Fruit fly (Drosophila melanogaster) whole organism, embryonic: Measurements from ENCODE around the gene topi.

Experiments used
- Abd-B ChIP-seq: fragments of 200-800 bp; sonication (Bioruptor generic); optimal IDR thresholded peaks from 2 replicates; lab custom pipeline; 2018; ENCODE audit warnings: missing biosample characterization, mild to moderate bottlenecking, missing genetic modification characterization, moderate library complexity
- Asciz ChIP-seq: fragments of 200-800 bp; sonication (Bioruptor generic); optimal IDR thresholded peaks from 2 replicates; lab custom pipeline; 2017; ENCODE audit warnings: missing biosample characterization, mild to moderate bottlenecking, missing genetic modification characterization, missing genetic modification reagents
- Atf6 ChIP-seq: fragments of 200-800 bp; sonication (Bioruptor generic); IDR thresholded peaks from 2 replicates; pipeline ENCODE4 v1.3.6; 2022; ENCODE audit warnings: missing biosample characterization, missing genetic modification characterization
- Bgb ChIP-seq: fragments of 200-800 bp; sonication (Bioruptor generic); IDR thresholded peaks from 2 replicates; pipeline ENCODE4 v1.3.6; 2022; ENCODE audit warnings: missing biosample characterization, missing genetic modification characterization; ENCODE audit not compliant: partially characterized antibody
- CG10366 ChIP-seq: fragments of 200-800 bp; sonication (Bioruptor generic); IDR thresholded peaks from 2 replicates; pipeline ENCODE4 v1.3.6; 2022; ENCODE audit warnings: missing biosample characterization, missing genetic modification characterization
- CG11093 ChIP-seq: fragments of 200-800 bp; sonication (Bioruptor generic); IDR thresholded peaks from 3 replicates; pipeline ENCODE4 v1.3.6; 2022; ENCODE audit warnings: missing biosample characterization, missing genetic modification characterization
- CG13424 ChIP-seq: fragments of 200-800 bp; sonication (Bioruptor generic); optimal IDR thresholded peaks from 2 replicates; lab custom pipeline; 2019; ENCODE audit warnings: missing biosample characterization, mild to moderate bottlenecking, missing genetic modification characterization, moderate library complexity
- CG17186 ChIP-seq: fragments of 200-800 bp; sonication (Bioruptor generic); optimal IDR thresholded peaks from 3 replicates; lab custom pipeline; 2017; ENCODE audit warnings: missing biosample characterization, missing genetic modification reagents, missing genetic modification characterization
- CG31224 ChIP-seq: fragments of 200-800 bp; sonication (Bioruptor generic); IDR thresholded peaks from 2 replicates; pipeline ENCODE4 v1.3.6; 2022; ENCODE audit warnings: missing biosample characterization, missing genetic modification characterization
- CG3838 ChIP-seq: fragments of 200-800 bp; sonication (Bioruptor generic); optimal IDR thresholded peaks from 3 replicates; lab custom pipeline; 2016; ENCODE audit warnings: missing biosample characterization, missing genetic modification characterization
- CG42726 ChIP-seq: fragments of 200-800 bp; sonication (Bioruptor generic); IDR thresholded peaks from 2 replicates; pipeline ENCODE4 v1.3.6; 2022; ENCODE audit warnings: missing biosample characterization, missing genetic modification characterization; ENCODE audit not compliant: partially characterized antibody
- CG4854 ChIP-seq: fragments of 200-800 bp; sonication (Bioruptor generic); optimal IDR thresholded peaks from 2 replicates; lab custom pipeline; 2016; ENCODE audit warnings: missing biosample characterization, missing genetic modification characterization, inconsistent platforms
- CG6254 ChIP-seq: fragments of 200-800 bp; sonication (Bioruptor generic); optimal IDR thresholded peaks from 3 replicates; lab custom pipeline; 2017; ENCODE audit warnings: mild to moderate bottlenecking, missing biosample characterization, missing genetic modification reagents, missing genetic modification characterization
- CG8089 ChIP-seq: fragments of 200-800 bp; sonication (Bioruptor generic); optimal IDR thresholded peaks from 3 replicates; lab custom pipeline; 2016; ENCODE audit warnings: missing biosample characterization, missing genetic modification characterization
- CG9437 ChIP-seq: fragments of 200-800 bp; sonication (Bioruptor generic); optimal IDR thresholded peaks from 2 replicates; lab custom pipeline; 2018; ENCODE audit warnings: missing biosample characterization, mild to moderate bottlenecking, missing genetic modification characterization
- E2f1 ChIP-seq: fragments of 200-800 bp; sonication (Bioruptor generic); IDR thresholded peaks from 2 replicates; pipeline ENCODE4 v1.3.6; 2022; ENCODE audit warnings: missing biosample characterization, missing genetic modification characterization
- Ets97D ChIP-seq: fragments of 200-800 bp; sonication (Bioruptor generic); optimal IDR thresholded peaks from 3 replicates; lab custom pipeline; 2016; ENCODE audit warnings: missing biosample characterization, missing genetic modification characterization
- H2.0 ChIP-seq: fragments of 200-800 bp; sonication (Bioruptor generic); IDR thresholded peaks from 2 replicates; pipeline ENCODE4 v1.3.6; 2022; ENCODE audit warnings: missing biosample characterization, missing genetic modification characterization
- HHEX ChIP-seq: fragments of 200-800 bp; sonication (Bioruptor generic); optimal IDR thresholded peaks from 3 replicates; lab custom pipeline; 2017; ENCODE audit warnings: missing biosample characterization, mild to moderate bottlenecking, missing genetic modification characterization, missing genetic modification reagents
- HLH4C ChIP-seq: fragments of 200-800 bp; sonication (Bioruptor generic); IDR thresholded peaks from 3 replicates; pipeline ENCODE4 v1.3.6; 2022; ENCODE audit warnings: missing biosample characterization, missing genetic modification characterization; ENCODE audit not compliant: partially characterized antibody
- HmgD ChIP-seq: fragments of 200-800 bp; sonication (Bioruptor generic); optimal IDR thresholded peaks from 3 replicates; lab custom pipeline; 2016; ENCODE audit warnings: missing biosample characterization, missing genetic modification characterization
- HmgZ ChIP-seq: fragments of 200-800 bp; sonication (Bioruptor generic); optimal IDR thresholded peaks from 2 replicates; lab custom pipeline; 2018; ENCODE audit warnings: missing biosample characterization, mild to moderate bottlenecking, missing genetic modification characterization
- MBD-R2 ChIP-seq: fragments of 200-800 bp; sonication (Bioruptor generic); IDR thresholded peaks from 2 replicates; pipeline ENCODE4 v1.3.6; 2022; ENCODE audit warnings: missing biosample characterization, missing genetic modification characterization
- Mrtf ChIP-seq: fragments of 200-800 bp; sonication (Bioruptor generic); IDR thresholded peaks from 3 replicates; pipeline ENCODE4 v1.3.6; 2022; ENCODE audit warnings: missing biosample characterization, missing genetic modification characterization
- Neu2 ChIP-seq: fragments of 200-800 bp; sonication (Bioruptor generic); optimal IDR thresholded peaks from 3 replicates; lab custom pipeline; 2016; ENCODE audit warnings: missing biosample characterization, missing genetic modification characterization, borderline replicate concordance
- Sin3A ChIP-seq: fragments of >200 bp; optimal IDR thresholded peaks from 2 replicates; lab custom pipeline; 2018
- Stat92E ChIP-seq, 3 experiments: fragments of >200 bp in 2 of 3; fragments of 200-800 bp in 1 of 3; sonication (Bioruptor generic) in 1 of 3; optimal IDR thresholded peaks; 2 replicates each; lab custom pipeline; 2017 to 2019; ENCODE audit warnings: missing biosample characterization in 3 of 3, missing genetic modification characterization in 3 of 3, mild to moderate bottlenecking in 1 of 3, moderate library complexity in 1 of 3
- Usf ChIP-seq: fragments of 200-800 bp; sonication (Bioruptor generic); optimal IDR thresholded peaks from 2 replicates; lab custom pipeline; 2017; ENCODE audit warnings: missing genotype, missing biosample characterization, missing genetic modification characterization
- Vsx1 ChIP-seq: fragments of 200-800 bp; sonication (Bioruptor generic); optimal IDR thresholded peaks from 2 replicates; lab custom pipeline; 2017; ENCODE audit warnings: missing biosample characterization, mild to moderate bottlenecking, missing genetic modification characterization, missing genetic modification reagents
- aop ChIP-seq: fragments of 200-800 bp; sonication (Bioruptor generic); IDR thresholded peaks from 2 replicates; pipeline ENCODE4 v1.3.6; 2022; ENCODE audit warnings: missing biosample characterization, missing genetic modification characterization
- bbx ChIP-seq: fragments of 200-800 bp; sonication (Bioruptor generic); IDR thresholded peaks from 2 replicates; pipeline ENCODE4 v1.3.6; 2022; ENCODE audit warnings: missing biosample characterization, missing genetic modification characterization; ENCODE audit not compliant: partially characterized antibody
- br ChIP-seq: fragments of >200 bp; optimal IDR thresholded peaks from 2 replicates; lab custom pipeline; 2017
- chm ChIP-seq: fragments of 200-800 bp; sonication (Bioruptor generic); IDR thresholded peaks from 2 replicates; pipeline ENCODE4 v1.3.6; 2022; ENCODE audit warnings: missing biosample characterization, missing genetic modification characterization
- dpn ChIP-seq, 2 experiments: fragments of 200-800 bp; sonication (Bioruptor generic); optimal IDR thresholded peaks; 3 replicates each; lab custom pipeline; 2016; ENCODE audit warnings: missing biosample characterization in 2 of 2, missing genetic modification characterization in 2 of 2
- exex ChIP-seq: fragments of 200-800 bp; sonication (Bioruptor generic); optimal IDR thresholded peaks from 4 replicates; lab custom pipeline; 2018; ENCODE audit warnings: missing biosample characterization, mild to moderate bottlenecking, missing genetic modification characterization, moderate library complexity
- hbn ChIP-seq: fragments of 200-800 bp; sonication (Bioruptor generic); IDR thresholded peaks from 2 replicates; pipeline ENCODE4 v1.3.6; 2022; ENCODE audit warnings: missing biosample characterization, missing genetic modification characterization; ENCODE audit not compliant: partially characterized antibody
- inv ChIP-seq: fragments of 200-800 bp; sonication (Bioruptor generic); IDR thresholded peaks from 2 replicates; pipeline ENCODE4 v1.3.6; 2022; ENCODE audit warnings: missing biosample characterization, missing genetic modification characterization; ENCODE audit not compliant: partially characterized antibody
- kah ChIP-seq: fragments of 200-800 bp; sonication (Bioruptor generic); optimal IDR thresholded peaks from 2 replicates; lab custom pipeline; 2018; ENCODE audit warnings: missing biosample characterization, mild to moderate bottlenecking, missing genetic modification characterization
- nerfin-1 ChIP-seq: fragments of 200-800 bp; sonication (Bioruptor generic); optimal IDR thresholded peaks from 3 replicates; lab custom pipeline; 2019; ENCODE audit warnings: missing biosample characterization, mild to moderate bottlenecking, missing genetic modification characterization, moderate library complexity
- nom ChIP-seq: fragments of 200-800 bp; sonication (Bioruptor generic); optimal IDR thresholded peaks from 2 replicates; lab custom pipeline; 2017; ENCODE audit warnings: missing biosample characterization, missing genetic modification characterization, mild to moderate bottlenecking, moderate library complexity, missing genetic modification reagents
- pho ChIP-seq: fragments of 200-800 bp; sonication (Bioruptor generic); optimal IDR thresholded peaks from 2 replicates; lab custom pipeline; 2016; ENCODE audit warnings: missing biosample characterization, missing genetic modification characterization
- sna ChIP-seq: fragments of 200-800 bp; sonication (Bioruptor generic); IDR thresholded peaks from 2 replicates; pipeline ENCODE4 v1.3.6; 2022; ENCODE audit warnings: missing biosample characterization, missing genetic modification characterization; ENCODE audit not compliant: partially characterized antibody
- so ChIP-seq: fragments of 200-800 bp; sonication (Bioruptor generic); IDR thresholded peaks from 3 replicates; pipeline ENCODE4 v1.3.6; 2022; ENCODE audit warnings: missing biosample characterization, missing genetic modification characterization
- sob ChIP-seq: fragments of 200-800 bp; sonication (Bioruptor generic); IDR thresholded peaks from 2 replicates; pipeline ENCODE4 v1.3.6; 2022; ENCODE audit warnings: missing biosample characterization, missing genetic modification characterization
- tna ChIP-seq: fragments of 200-800 bp; sonication (Bioruptor generic); IDR thresholded peaks from 2 replicates; pipeline ENCODE4 v1.3.6; 2022; ENCODE audit warnings: missing biosample characterization, missing genetic modification characterization; ENCODE audit not compliant: partially characterized antibody
- twi ChIP-seq: fragments of 200-800 bp; optimal IDR thresholded peaks from 2 replicates; lab custom pipeline; 2019; ENCODE audit warnings: missing biosample characterization, mild to moderate bottlenecking, missing genetic modification characterization, moderate library complexity
- tx ChIP-seq: fragments of 200-800 bp; sonication (Bioruptor generic); optimal IDR thresholded peaks from 2 replicates; lab custom pipeline; 2016; ENCODE audit warnings: missing biosample characterization, missing genetic modification characterization
- zfh2 ChIP-seq: fragments of 200-800 bp; sonication (Bioruptor generic); optimal IDR thresholded peaks from 2 replicates; lab custom pipeline; 2016; ENCODE audit warnings: missing biosample characterization, missing genetic modification characterization

topi gene

dm6 chr3R:9800644-9801330 is 25.9 kb downstream of the topi start, which contains the start of the genes CG9467 and CG8526 (continued):
- 0 out of 3 replicates have a peak, but pooled peaks have one; percentile 9 for TF ChIP-seq Mrtf (GFP tag; lab: Robert Waterston, UW)
- peak; percentile 33 for TF ChIP-seq CG4854
- TF ChIP-seq sna (GFP tag; lab: Robert Waterston, UW): 0 out of 2 replicates have a peak, but pooled peaks have one; percentile 29
- TF ChIP-seq Asciz (GFP tag; lab: Kevin White, UChicago): no peak
- peak; percentile 87 for TF ChIP-seq nerfin-1 (tag; lab: Kevin White, UChicago)
- TF ChIP-seq inv (GFP tag; lab: Robert Waterston, UW): peak; percentile 73
- peak; percentile 82 for TF ChIP-seq CG13424
- TF ChIP-seq dpn (GFP tag; optimal IDR thresholded peaks at IDR 0.05; lab: Kevin White, UChicago): peak; percentile 52 to 71
- peak; percentile 38; the same call in 1 of the 2 replicates for TF ChIP-seq E2f1 (GFP tag; lab: Robert Waterston, UW)
- TF ChIP-seq hbn (GFP tag; lab: Robert Waterston, UW): peak; percentile 75
- no peak for TF ChIP-seq exex
- no peak for TF ChIP-seq kah
- TF ChIP-seq HLH4C: peak; percentile 71
- TF ChIP-seq br (lab: Kevin White, UChicago): no peak
- TF ChIP-seq H2.0: peak; percentile 50
- TF ChIP-seq Bgb: peak; percentile 51; the same call in 1 of the 2 replicates
- TF ChIP-seq Ets97D (GFP tag; lab: Kevin White, UChicago): peak; percentile 43
- TF ChIP-seq CG42726: 0 out of 2 replicates have a peak, but pooled peaks have one; percentile 10
- peak; percentile 10 for TF ChIP-seq tx
- no peak for TF ChIP-seq aop
- TF ChIP-seq pho: peak; percentile 11
- TF ChIP-seq nom: no peak
- no peak for TF ChIP-seq Vsx1
- TF ChIP-seq zfh2: peak; percentile 71
- TF ChIP-seq CG9437 (GFP tag; lab: Kevin White, UChicago): peak; percentile 50
- peak; percentile 61 for TF ChIP-seq CG6254 (GFP tag; lab: Kevin White, UChicago)
- TF ChIP-seq Atf6 (GFP tag; lab: Robert Waterston, UW): peak; percentile 51; the same call in 1 of the 2 replicates
- peak; percentile 55 for TF ChIP-seq twi (tag; lab: Kevin White, UChicago)
- TF ChIP-seq CG31224: 0 out of 2 replicates have a peak, but pooled peaks have one; percentile 26
- TF ChIP-seq CG8089 (GFP tag; lab: Kevin White, UChicago): no peak
- peak; percentile 87 for TF ChIP-seq Abd-B
- no peak for TF ChIP-seq HmgD
- TF ChIP-seq Sin3A (lab: Kevin White, UChicago): peak; percentile 59
- 0 out of 3 replicates have a peak, but pooled peaks have one; percentile 41 for TF ChIP-seq CG11093 (GFP tag; lab: Robert Waterston, UW)
- peak; percentile 49 for TF ChIP-seq Usf (GFP tag; lab: Kevin White, UChicago)
- TF ChIP-seq Neu2 (GFP tag; lab: Kevin White, UChicago): no peak
- TF ChIP-seq bbx (GFP tag; lab: Robert Waterston, UW): peak; percentile 32; the same call in 1 of the 2 replicates
- no peak for TF ChIP-seq so (GFP tag; lab: Robert Waterston, UW)
- peak; percentile 60 for TF ChIP-seq HHEX (GFP tag; lab: Kevin White, UChicago)
- 0 out of 2 replicates have a peak, but pooled peaks have one; percentile 37 for TF ChIP-seq chm (GFP tag; lab: Robert Waterston, UW)
- peak; percentile 54; the same call in 1 of the 2 replicates for TF ChIP-seq CG10366
- TF ChIP-seq sob (GFP tag; lab: Robert Waterston, UW): peak; percentile 53; the same call in 1 of the 2 replicates
- peak; percentile 24 for TF ChIP-seq CG17186 (GFP tag; lab: Kevin White, UChicago)
- no peak for TF ChIP-seq CG3838 (GFP tag; lab: Kevin White, UChicago)
- no peak for TF ChIP-seq Stat92E (GFP tag; optimal IDR thresholded peaks at IDR 0.05; lab: Kevin White, UChicago)
- TF ChIP-seq tna (GFP tag; lab: Robert Waterston, UW): no peak; the same call in 1 of the 2 replicates
- TF ChIP-seq HmgZ (tag; lab: Kevin White, UChicago): peak; percentile 51
- TF ChIP-seq MBD-R2 (GFP tag; lab: Robert Waterston, UW): peak; percentile 57
